Fruit fly (Drosophila melanogaster): ENCODE data around the gene CG43658.
A peak's percentile ranks its signal among the peaks of the same experiment; 100 is the strongest.

CG43658 gene

DNA sequence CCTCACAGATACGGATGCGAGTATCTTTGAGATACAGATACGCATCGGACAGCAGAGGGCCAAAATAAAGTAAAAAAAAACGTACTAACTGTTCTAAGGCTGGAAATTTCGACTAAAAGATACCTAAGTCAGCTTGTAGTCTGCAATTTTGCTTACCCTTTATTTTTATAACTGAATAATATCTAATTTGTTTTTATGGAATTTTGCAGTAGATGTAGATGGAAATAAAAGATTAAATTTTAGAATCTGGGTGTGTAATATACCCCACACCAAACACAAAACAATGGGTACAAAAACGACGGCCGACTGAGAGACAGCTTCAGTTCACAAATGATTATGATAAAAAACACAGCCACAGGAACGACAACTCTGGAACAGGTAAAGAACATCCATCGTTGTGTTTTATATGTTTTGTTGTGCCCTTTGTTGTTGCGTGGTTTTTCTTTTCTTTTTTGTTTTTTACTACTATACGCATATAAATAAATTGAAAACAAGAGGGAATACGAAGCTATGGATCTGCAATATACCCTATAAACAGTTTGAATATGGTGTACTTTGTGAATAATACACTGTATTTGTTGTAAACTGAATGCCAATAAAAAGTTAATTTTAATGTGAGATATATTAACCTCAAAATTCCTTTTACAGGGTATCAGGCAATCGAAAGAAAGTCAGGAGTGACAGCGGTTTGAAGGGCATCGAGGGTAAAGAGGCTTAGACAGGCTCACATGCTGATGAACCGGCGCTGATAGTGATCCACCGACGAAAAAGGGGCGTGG is 50.7 kb downstream of the CG43658 start:
- TF ChIP-seq fd96Ca (GFP tag; IDR thresholded peaks at IDR 0.05) (no peak), Snoo (tag; optimal IDR thresholded peaks at IDR 0.05) (peak; percentile 44), CG8301 (tag; optimal IDR thresholded peaks at IDR 0.05) (no peak), EcR (GFP tag; optimal IDR thresholded peaks at IDR 0.05) (no peak), Pif1A (GFP tag; optimal IDR thresholded peaks at IDR 0.05) (no peak), CG15710 (tag; optimal IDR thresholded peaks at IDR 0.05) (peak; percentile 52), CG9948 (tag; optimal IDR thresholded peaks at IDR 0.05) (peak; percentile 49), D1 (tag; optimal IDR thresholded peaks at IDR 0.05) (peak; percentile 4), Pif1B (GFP tag; optimal IDR thresholded peaks at IDR 0.05) (peak; percentile 20), CG8159 (tag; optimal IDR thresholded peaks at IDR 0.05) (peak; percentile 65), CG34367 (tag; optimal IDR thresholded peaks at IDR 0.05) (peak; percentile 30), Ets98B (GFP tag; IDR thresholded peaks at IDR 0.05) (no peak), CG17806 (tag; optimal IDR thresholded peaks at IDR 0.05) (peak; percentile 31), CG13204 (GFP tag; optimal IDR thresholded peaks at IDR 0.05) (no peak), CG10348 (GFP tag; IDR thresholded peaks at IDR 0.05) (no peak), CG12605 (GFP tag; IDR thresholded peaks at IDR 0.05) (no peak), CG14655 (GFP tag; optimal IDR thresholded peaks at IDR 0.05) (peak; percentile 11), CG32121 (GFP tag; IDR thresholded peaks at IDR 0.05) (no peak), CG4496 (GFP tag; IDR thresholded peaks at IDR 0.05) (0 out of 3 replicates have a peak, but pooled peaks have one; percentile 23)

DNA sequence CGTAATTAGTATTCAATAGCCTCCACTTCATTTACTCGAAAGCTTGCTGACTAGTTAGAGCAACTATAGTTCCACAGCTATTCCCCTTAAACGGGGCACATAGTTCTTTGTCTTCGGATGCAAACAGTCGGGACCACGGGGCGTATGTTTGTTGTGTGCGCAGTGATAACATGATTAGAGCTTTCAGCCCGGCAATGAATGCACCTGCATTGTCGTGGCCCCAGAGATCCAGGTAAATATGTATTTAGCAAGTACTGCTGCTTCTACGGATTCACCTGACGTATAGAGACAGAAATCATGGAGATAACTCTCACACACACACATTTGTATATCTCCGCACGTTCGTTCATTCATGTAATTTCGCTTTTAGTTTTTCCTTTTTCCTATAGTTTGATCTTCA is 51.4 kb downstream of the CG43658 start:
- TF ChIP-seq CG12605 (GFP tag; IDR thresholded peaks at IDR 0.05) = no peak
- no peak for TF ChIP-seq EcR (GFP tag; optimal IDR thresholded peaks at IDR 0.05)
- no peak for TF ChIP-seq rn (GFP tag; IDR thresholded peaks at IDR 0.05)
- TF ChIP-seq CG17806 (tag; optimal IDR thresholded peaks at IDR 0.05) = no peak

DNA sequence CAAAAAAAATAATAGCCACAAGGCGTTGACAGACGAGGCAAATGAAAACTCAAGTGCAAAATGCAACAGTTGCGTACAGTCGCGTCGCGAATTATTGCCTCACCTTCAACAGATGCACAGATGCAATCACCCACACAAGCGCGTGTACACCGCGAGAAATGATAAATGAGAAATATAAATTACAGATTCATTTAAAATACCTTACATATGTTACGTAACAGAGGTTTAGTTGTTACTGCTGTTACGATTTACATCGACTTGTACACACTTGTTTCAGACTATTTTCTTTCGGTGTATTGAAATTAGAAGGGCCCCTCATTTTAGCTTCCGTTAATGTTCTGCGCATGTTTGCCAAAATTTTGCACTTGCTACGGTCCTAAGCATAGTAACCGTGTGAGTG is 52.1 kb downstream of the CG43658 start:
- TF ChIP-seq CG34367 (tag; optimal IDR thresholded peaks at IDR 0.05) (peak; percentile 81), gl (tag; optimal IDR thresholded peaks at IDR 0.05) (peak; percentile 60), Ets98B (GFP tag; IDR thresholded peaks at IDR 0.05) (peak; percentile 83), CG32121 (GFP tag; IDR thresholded peaks at IDR 0.05) (peak; percentile 82), CG14655 (GFP tag; optimal IDR thresholded peaks at IDR 0.05) (peak; percentile 79), Pif1A (GFP tag; optimal IDR thresholded peaks at IDR 0.05) (peak; percentile 81), rn (GFP tag; IDR thresholded peaks at IDR 0.05) (peak; percentile 66), fd96Ca (GFP tag; IDR thresholded peaks at IDR 0.05) (peak; percentile 83), Pif1B (GFP tag; optimal IDR thresholded peaks at IDR 0.05) (peak; percentile 75), D1 (tag; optimal IDR thresholded peaks at IDR 0.05) (no peak), CG13204 (GFP tag; optimal IDR thresholded peaks at IDR 0.05) (peak; percentile 33), CG4496 (GFP tag; IDR thresholded peaks at IDR 0.05) (peak; percentile 91), CG12605 (GFP tag; IDR thresholded peaks at IDR 0.05) (peak; percentile 80), CG10348 (GFP tag; IDR thresholded peaks at IDR 0.05) (0 out of 2 replicates have a peak, but pooled peaks have one; percentile 16), Snoo (tag; optimal IDR thresholded peaks at IDR 0.05) (peak; percentile 62), CG8301 (tag; optimal IDR thresholded peaks at IDR 0.05) (peak; percentile 74), CG17806 (tag; optimal IDR thresholded peaks at IDR 0.05) (peak; percentile 79), CG9948 (tag; optimal IDR thresholded peaks at IDR 0.05) (peak; percentile 73), CG8159 (tag; optimal IDR thresholded peaks at IDR 0.05) (peak; percentile 83), EcR (GFP tag; optimal IDR thresholded peaks at IDR 0.05) (no peak), CG15710 (tag; optimal IDR thresholded peaks at IDR 0.05) (peak; percentile 80)

DNA sequence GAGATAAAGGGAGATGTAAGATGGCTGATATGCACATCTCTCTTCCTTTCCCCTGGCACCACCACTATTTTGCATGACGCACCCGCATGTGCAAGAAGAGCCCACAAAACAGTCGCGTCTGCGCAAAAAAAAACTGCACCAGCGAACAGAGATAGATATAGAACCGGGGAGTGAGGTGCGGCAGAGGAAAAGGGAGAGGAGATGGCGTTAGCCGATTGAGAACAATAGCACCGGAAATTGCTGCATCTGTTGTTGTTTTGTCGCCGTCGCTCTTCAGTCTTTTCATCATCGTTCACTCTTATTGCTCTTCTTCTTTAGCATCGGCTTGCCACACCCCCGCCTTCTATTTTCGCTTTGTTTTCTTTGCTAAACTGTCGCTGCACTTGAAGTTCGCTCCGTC is 52.6 kb downstream of the CG43658 start:
- no peak for TF ChIP-seq Pif1A (GFP tag; optimal IDR thresholded peaks at IDR 0.05)
- no peak for TF ChIP-seq Pif1B (GFP tag; optimal IDR thresholded peaks at IDR 0.05)
- TF ChIP-seq CG9948 (tag; optimal IDR thresholded peaks at IDR 0.05) = no peak
- no peak for TF ChIP-seq CG13204 (GFP tag; optimal IDR thresholded peaks at IDR 0.05)
- no peak for TF ChIP-seq CG8159 (tag; optimal IDR thresholded peaks at IDR 0.05)
- TF ChIP-seq Ets98B (GFP tag; IDR thresholded peaks at IDR 0.05) = no peak
- no peak for TF ChIP-seq EcR (GFP tag; optimal IDR thresholded peaks at IDR 0.05)

DNA sequence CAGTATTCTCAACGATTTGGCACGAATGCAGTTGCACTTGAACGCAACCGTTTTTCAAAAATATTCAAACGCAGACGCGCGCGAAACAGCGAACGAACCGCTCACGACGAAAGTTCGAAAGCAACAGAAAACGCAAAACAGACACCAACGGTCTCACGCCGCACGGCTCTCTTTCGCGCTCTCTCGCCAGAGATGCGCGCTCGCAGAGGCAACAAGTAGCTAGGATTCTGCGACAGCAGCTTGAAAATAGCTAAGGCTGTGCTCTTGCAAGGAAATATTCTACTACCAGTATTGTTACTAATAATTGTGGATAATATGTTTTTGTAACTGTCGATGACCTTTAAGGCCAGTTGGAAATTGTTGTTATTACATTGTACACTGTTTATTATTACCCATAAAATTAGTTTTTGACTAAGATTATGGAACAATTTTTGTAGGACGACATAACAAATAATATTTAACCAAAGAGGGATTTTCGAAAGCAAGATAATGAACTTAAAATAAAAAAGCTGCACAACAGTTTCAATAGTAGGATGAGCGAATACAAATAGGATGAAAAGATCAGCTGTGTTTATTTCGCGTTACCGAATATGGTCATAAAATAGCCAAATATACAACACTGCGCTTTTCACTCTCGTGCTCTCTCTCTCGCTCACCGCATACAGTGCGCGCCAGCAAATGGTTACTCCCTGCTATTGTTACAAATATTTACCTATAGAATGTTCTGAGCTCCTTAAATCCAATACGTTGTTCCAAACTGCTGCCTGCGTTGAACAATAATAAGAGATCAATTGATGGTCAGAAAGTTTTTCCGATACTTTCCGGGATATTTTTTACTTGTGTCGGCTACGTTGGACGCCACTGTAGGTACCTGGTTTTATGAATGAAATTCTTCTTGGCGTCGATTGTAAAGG is 53.8 kb downstream of the CG43658 start:
- peak; percentile 75 for TF ChIP-seq CG8301 (tag; optimal IDR thresholded peaks at IDR 0.05)
- peak; percentile 57; the same call in 1 of the 2 replicates for TF ChIP-seq rn (GFP tag; IDR thresholded peaks at IDR 0.05)
- TF ChIP-seq Pif1A (GFP tag; optimal IDR thresholded peaks at IDR 0.05) = peak; percentile 85
- TF ChIP-seq CG12605 (GFP tag; IDR thresholded peaks at IDR 0.05) = peak; percentile 74
- TF ChIP-seq CG32121 (GFP tag; IDR thresholded peaks at IDR 0.05) = peak; percentile 83
- TF ChIP-seq Snoo (tag; optimal IDR thresholded peaks at IDR 0.05) = peak; percentile 59
- TF ChIP-seq CG8159 (tag; optimal IDR thresholded peaks at IDR 0.05) = peak; percentile 74
- TF ChIP-seq CG4496 (GFP tag; IDR thresholded peaks at IDR 0.05) = peak; percentile 93
- peak; percentile 80 for TF ChIP-seq Ets98B (GFP tag; IDR thresholded peaks at IDR 0.05)
- peak; percentile 82 for TF ChIP-seq fd96Ca (GFP tag; IDR thresholded peaks at IDR 0.05)
- TF ChIP-seq CG9948 (tag; optimal IDR thresholded peaks at IDR 0.05) = peak; percentile 72
- TF ChIP-seq CG14655 (GFP tag; optimal IDR thresholded peaks at IDR 0.05) = peak; percentile 81
- peak; percentile 77 for TF ChIP-seq Pif1B (GFP tag; optimal IDR thresholded peaks at IDR 0.05)
- no peak for TF ChIP-seq CG13204 (GFP tag; optimal IDR thresholded peaks at IDR 0.05)
- TF ChIP-seq gl (tag; optimal IDR thresholded peaks at IDR 0.05) = peak; percentile 54
- no peak for TF ChIP-seq D1 (tag; optimal IDR thresholded peaks at IDR 0.05)
- peak; percentile 74 for TF ChIP-seq CG15710 (tag; optimal IDR thresholded peaks at IDR 0.05)
- peak; percentile 71 for TF ChIP-seq CG34367 (tag; optimal IDR thresholded peaks at IDR 0.05)
- TF ChIP-seq EcR (GFP tag; optimal IDR thresholded peaks at IDR 0.05) = no peak
- no peak for TF ChIP-seq CG10348 (GFP tag; IDR thresholded peaks at IDR 0.05)
- TF ChIP-seq CG17806 (tag; optimal IDR thresholded peaks at IDR 0.05) = peak; percentile 84
